Worm (Caenorhabditis elegans) whole organism, L2 larva: ENCODE data around the gene R07E5.11.

Experiments
- ama-1 ChIP-seq: fragments of 150-350 bp; optimal IDR thresholded peaks from 2 replicates; lab custom pipeline; 2018; ENCODE audit warnings: inconsistent platforms
- fos-1 ChIP-seq: fragments of 150-350 bp; optimal IDR thresholded peaks from 2 replicates; lab custom pipeline; 2014; ENCODE audit warnings: missing biosample characterization, missing genetic modification characterization
- lin-13 ChIP-seq: fragments of 150-350 bp; optimal IDR thresholded peaks from 2 replicates; lab custom pipeline; 2014; ENCODE audit warnings: missing biosample characterization, missing genetic modification reagents, missing genetic modification characterization
- nhr-237 ChIP-seq: fragments of 150-350 bp; optimal IDR thresholded peaks from 2 replicates; lab custom pipeline; 2014; ENCODE audit warnings: missing biosample characterization, missing genetic modification characterization
- ztf-1 ChIP-seq: fragments of 200-800 bp; sonication (Bioruptor generic); conservative IDR thresholded peaks from 2 replicates; pipeline ENCODE4 v1.3.6; 2022; ENCODE audit warnings: missing genetic modification characterization, missing compliant biosample characterization
- ztf-11 ChIP-seq: sonication (generic microtip); optimal IDR thresholded peaks from 2 replicates; lab custom pipeline; 2017; ENCODE audit warnings: missing biosample characterization, missing genetic modification characterization

- TF ChIP-seq ztf-1 (GFP tag; lab: Robert Waterston, UW) (no peak), ztf-11 (tag; lab: Kevin White, UChicago) (no peak), nhr-237 (tag; lab: Kevin White, UChicago) (no peak), lin-13 (no peak), ama-1 (no peak), fos-1 (no peak)
These were observed 20.2 kb upstream of the R07E5.11 start for ce11 chrIII:4435262-4435661.
